Worm (Caenorhabditis elegans): ENCODE data around the gene K08E7.6.

The K08E7.6 gene

ce11 chrIV:12581046-12581445 lies at the start of gene K08E7.6:
Gene K08E7.6 (minus strand): TSS chrIV:12581146.
- TF ChIP-seq nhr-28 (tag; optimal IDR thresholded peaks at IDR 0.05) (no peak), eor-1 (tag; optimal IDR thresholded peaks at IDR 0.05) (no peak), lin-15B (tag; optimal IDR thresholded peaks at IDR 0.05) (no peak), nhr-237 (tag; optimal IDR thresholded peaks at IDR 0.05) (no peak), nhr-25 (tag; optimal IDR thresholded peaks at IDR 0.05) (no peak), daf-12 (tag; optimal IDR thresholded peaks at IDR 0.05) (no peak), fkh-2 (tag; optimal IDR thresholded peaks at IDR 0.05) (no peak), fkh-10 (GFP tag; optimal IDR thresholded peaks at IDR 0.05) (no peak), nfya-1 (tag; optimal IDR thresholded peaks at IDR 0.05; ENCODE audit: insufficient read depth) (no peak), egl-5 (tag; optimal IDR thresholded peaks at IDR 0.05) (no peak), ceh-28 (tag; optimal IDR thresholded peaks at IDR 0.05) (no peak), nhr-11 (tag; optimal IDR thresholded peaks at IDR 0.05) (no peak), aly-2 (tag; optimal IDR thresholded peaks at IDR 0.05) (no peak), mdl-1 (tag; optimal IDR thresholded peaks at IDR 0.05) (no peak), elt-1 (tag; optimal IDR thresholded peaks at IDR 0.05) (no peak), nhr-43 (tag; optimal IDR thresholded peaks at IDR 0.05; ENCODE audit: poor library complexity, severe bottlenecking) (no peak), ztf-4 (tag; optimal IDR thresholded peaks at IDR 0.05) (no peak), jun-1 (tag; optimal IDR thresholded peaks at IDR 0.05) (no peak)

ce11 chrIV:12621483-12622078 lies 40.6 kb upstream of the K08E7.6 start:
- TF ChIP-seq pha-4 (tag; optimal IDR thresholded peaks at IDR 0.05) (peak; percentile 16), nfya-1 (tag; optimal IDR thresholded peaks at IDR 0.05; ENCODE audit: insufficient read depth) (peak; percentile 34), lin-39 (tag; optimal IDR thresholded peaks at IDR 0.05) (peak; percentile 23), lin-15B (tag; optimal IDR thresholded peaks at IDR 0.05) (peak; percentile 44)

ce11 chrIV:12620921-12621320 lies 40.0 kb upstream of the K08E7.6 start:
- TF ChIP-seq lin-15B (tag; optimal IDR thresholded peaks at IDR 0.05): no peak
- TF ChIP-seq jun-1 (tag; optimal IDR thresholded peaks at IDR 0.05): no peak
- no peak for TF ChIP-seq pqm-1 (tag; optimal IDR thresholded peaks at IDR 0.05)

- TF ChIP-seq zag-1 (tag; optimal IDR thresholded peaks at IDR 0.05) (no peak), pha-4 (tag; optimal IDR thresholded peaks at IDR 0.05) (peak; percentile 61), lin-15B (tag; optimal IDR thresholded peaks at IDR 0.05) (no peak), ceh-28 (tag; optimal IDR thresholded peaks at IDR 0.05) (no peak), elt-1 (tag; optimal IDR thresholded peaks at IDR 0.05) (no peak), nfya-1 (tag; optimal IDR thresholded peaks at IDR 0.05; ENCODE audit: insufficient read depth) (peak; percentile 0), egl-5 (tag; optimal IDR thresholded peaks at IDR 0.05) (no peak), lin-39 (tag; optimal IDR thresholded peaks at IDR 0.05) (no peak), snpc-4 (tag; optimal IDR thresholded peaks at IDR 0.05) (no peak), fkh-2 (tag; optimal IDR thresholded peaks at IDR 0.05) (no peak), ZK546.5 (tag; optimal IDR thresholded peaks at IDR 0.05) (no peak), lsy-12 (tag; optimal IDR thresholded peaks at IDR 0.05) (no peak), ceh-9 (tag; optimal IDR thresholded peaks at IDR 0.05) (no peak), ceh-16 (tag; optimal IDR thresholded peaks at IDR 0.05) (no peak), elt-2 (tag; optimal IDR thresholded peaks at IDR 0.05) (peak; percentile 11), aly-2 (tag; optimal IDR thresholded peaks at IDR 0.05) (no peak)
Observed at ce11 chrIV:12618877-12619276, 37.9 kb upstream of the K08E7.6 start.

ce11 chrIV:12617934-12618333 lies 37.0 kb upstream of the K08E7.6 start:
- TF ChIP-seq ceh-9 (tag; optimal IDR thresholded peaks at IDR 0.05) (no peak), nhr-11 (tag; optimal IDR thresholded peaks at IDR 0.05) (no peak), ZK546.5 (tag; optimal IDR thresholded peaks at IDR 0.05) (no peak), aly-2 (tag; optimal IDR thresholded peaks at IDR 0.05) (no peak), zag-1 (tag; optimal IDR thresholded peaks at IDR 0.05) (no peak), elt-3 (tag; optimal IDR thresholded peaks at IDR 0.05) (no peak), nhr-12 (tag; optimal IDR thresholded peaks at IDR 0.05) (no peak)

All from whole organism, L3 larva.